Worm (Caenorhabditis elegans): ENCODE measurements around the gene ZK673.11.

DNA sequence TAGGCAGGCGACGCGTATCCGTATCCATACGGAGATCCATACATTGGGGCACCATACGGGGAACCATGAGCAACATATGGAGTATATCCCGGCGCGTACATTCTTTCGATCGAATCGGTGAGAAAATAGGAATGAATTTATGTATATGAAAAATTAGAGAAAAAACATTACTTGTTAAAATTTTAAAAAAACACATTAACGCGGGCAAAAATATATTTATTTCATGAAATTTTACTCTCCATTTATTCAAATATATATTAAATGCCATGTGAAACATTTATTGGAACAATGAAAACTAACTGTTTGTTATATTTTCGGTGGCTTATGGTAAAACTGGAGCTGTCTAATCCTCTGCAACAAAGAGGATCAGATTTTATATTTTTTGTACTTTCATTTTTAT is 14.7 kb downstream of the ZK673.11 start, which contains the start of gene ZK666.2:
- no peak for TF ChIP-seq him-1 (tag; optimal IDR thresholded peaks at IDR 0.05)
- TF ChIP-seq dao-5 (tag; optimal IDR thresholded peaks at IDR 0.05): no peak
- TF ChIP-seq W03F9.2 (tag; optimal IDR thresholded peaks at IDR 0.05): no peak
